Worm (Caenorhabditis elegans): ENCODE results near the gene hsp-43.

DNA sequence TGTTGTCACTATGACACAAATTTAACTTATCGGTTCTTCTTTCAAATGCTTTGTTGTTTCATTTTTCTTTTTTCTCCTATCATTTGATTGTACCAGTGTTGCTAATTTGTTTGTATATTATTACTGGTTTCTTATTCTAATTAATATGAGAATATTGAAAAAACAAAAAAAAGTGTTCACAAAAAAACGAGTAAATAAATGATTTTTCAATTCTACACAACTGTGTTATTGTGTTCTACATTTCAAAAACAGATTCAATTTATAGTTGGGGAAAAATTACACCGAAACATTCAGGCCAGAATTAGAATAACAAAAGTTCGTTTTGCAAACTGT, 18.2 kb upstream of the hsp-43 start:
- TF ChIP-seq W03F9.2 (tag; optimal IDR thresholded peaks at IDR 0.05) (no peak), him-1 (tag; optimal IDR thresholded peaks at IDR 0.05) (peak; percentile 5), dao-5 (tag; optimal IDR thresholded peaks at IDR 0.05) (no peak)
